Fruit fly (Drosophila melanogaster): Measurements from ENCODE around the gene omd.
A peak's percentile ranks its signal among the peaks of the same experiment; 100 is the strongest.

omd gene

dm6 chr3R:13660924-13661659, 25.9 kb downstream of the omd start, which contains the start of gene B52 (continued):
- TF ChIP-seq Ada2b (GFP tag; IDR thresholded peaks at IDR 0.05) (no peak), PHDP (tag; optimal IDR thresholded peaks at IDR 0.05) (peak; percentile 70), HmgD (GFP tag; optimal IDR thresholded peaks at IDR 0.05) (peak; percentile 45), CG15696 (tag; optimal IDR thresholded peaks at IDR 0.05) (peak; percentile 10), eyg (GFP tag; optimal IDR thresholded peaks at IDR 0.05) (peak; percentile 59), CG8359 (GFP tag; optimal IDR thresholded peaks at IDR 0.05; ENCODE audit: borderline replicate concordance) (peak; percentile 51), nerfin-1 (tag; optimal IDR thresholded peaks at IDR 0.05) (peak; percentile 75), grau (tag; optimal IDR thresholded peaks at IDR 0.05) (peak; percentile 41), Lim3 (GFP tag; IDR thresholded peaks at IDR 0.05) (no peak), inv (GFP tag; IDR thresholded peaks at IDR 0.05; ENCODE audit: partially characterized antibody) (peak; percentile 49; the same call in 1 of the 2 replicates), gem (tag; optimal IDR thresholded peaks at IDR 0.05) (peak; percentile 41), sens-2 (GFP tag; IDR thresholded peaks at IDR 0.05) (peak; percentile 73), Poxn (GFP tag; IDR thresholded peaks at IDR 0.05) (no peak), CG11723 (GFP tag; optimal IDR thresholded peaks at IDR 0.05) (peak; percentile 47), CG3838 (GFP tag; optimal IDR thresholded peaks at IDR 0.05) (no peak), BtbVII (GFP tag; optimal IDR thresholded peaks at IDR 0.05) (peak; percentile 82), Neu2 (GFP tag; optimal IDR thresholded peaks at IDR 0.05; ENCODE audit: borderline replicate concordance) (no peak), chinmo (GFP tag; IDR thresholded peaks at IDR 0.05; ENCODE audit: partially characterized antibody) (0 out of 4 replicates have a peak, but pooled peaks have one; percentile 25), fu2 (GFP tag; optimal IDR thresholded peaks at IDR 0.05) (peak; percentile 17), CG16813 (GFP tag; IDR thresholded peaks at IDR 0.05; ENCODE audit: partially characterized antibody) (peak; percentile 60), HLH4C (GFP tag; IDR thresholded peaks at IDR 0.05; ENCODE audit: partially characterized antibody) (peak; percentile 52; the same call in 2 of the 3 replicates), CG31388 (GFP tag; optimal IDR thresholded peaks at IDR 0.05) (no peak), CG8089 (GFP tag; optimal IDR thresholded peaks at IDR 0.05) (peak; percentile 27), CG3407 (GFP tag; optimal IDR thresholded peaks at IDR 0.05) (peak; percentile 50), CG2889 (GFP tag; IDR thresholded peaks at IDR 0.05) (0 out of 3 replicates have a peak, but pooled peaks have one; percentile 42), lmd (GFP tag; IDR thresholded peaks at IDR 0.05) (peak; percentile 47), abd-A (tag; optimal IDR thresholded peaks at IDR 0.05) (no peak), Ets65A (GFP tag) (peak; percentile 92), chn (GFP tag; optimal IDR thresholded peaks at IDR 0.05) (peak; percentile 39), sima (GFP tag; optimal IDR thresholded peaks at IDR 0.05) (no peak), CG11560 (tag; IDR thresholded peaks at IDR 0.05) (no peak), Dip3 (GFP tag; optimal IDR thresholded peaks at IDR 0.05) (peak; percentile 17), Myb (GFP tag; optimal IDR thresholded peaks at IDR 0.05) (peak; percentile 35), ci (GFP tag; IDR thresholded peaks at IDR 0.05) (peak; percentile 94), ftz-f1 (GFP tag; optimal IDR thresholded peaks at IDR 0.05) (no peak), CG7786 (GFP tag; optimal IDR thresholded peaks at IDR 0.05) (peak; percentile 21), bowl (GFP tag; IDR thresholded peaks at IDR 0.05) (no peak), lab (GFP tag; optimal IDR thresholded peaks at IDR 0.05) (peak; percentile 87), CG8290 (GFP tag; optimal IDR thresholded peaks at IDR 0.05) (no peak), CG8290 (tag; optimal IDR thresholded peaks at IDR 0.05) (peak in 1 of 2 experiments; percentile 51), sd (tag; optimal IDR thresholded peaks at IDR 0.05) (no peak), CG6854 (GFP tag; optimal IDR thresholded peaks at IDR 0.05) (peak; percentile 70), CG13287 (GFP tag; IDR thresholded peaks at IDR 0.05; ENCODE audit: partially characterized antibody) (0 out of 2 replicates have a peak, but pooled peaks have one; percentile 35), dysf (GFP tag; IDR thresholded peaks at IDR 0.05) (no peak; the same call in 1 of the 3 replicates), CG17328 (GFP tag; IDR thresholded peaks at IDR 0.05) (peak; percentile 55), kah (GFP tag; optimal IDR thresholded peaks at IDR 0.05) (peak; percentile 70), grn (GFP tag; optimal IDR thresholded peaks at IDR 0.05) (no peak)
